Comparison of ENCODE assay signal across 4 fruit fly cellular contexts in genomic region chr3R:7439306-7439810, dm6.
TF ChIP-seq lines count a peak whose summit lies in the region.

TSS of gene CG14598 (plus strand) at chr3R:7439760.

- TF ChIP-seq CTCF in whole organism, embryonic (GFP tag; optimal IDR thresholded peaks at IDR 0.05; lab: Kevin White, UChicago) = no peak

TF ChIP-seq in whole organism, embryonic, 481 proteins besides CTCF, POLR2A, EP300 and RAD21:
- TF ChIP-seq CG3995 (GFP tag; optimal IDR thresholded peaks at IDR 0.05; lab: Kevin White, UChicago) (no peak), Ets65A (GFP tag; lab: Kevin White, UChicago) (peak; percentile 83), chinmo (GFP tag; IDR thresholded peaks at IDR 0.05; lab: Robert Waterston, UW; ENCODE audit: partially characterized antibody) (peak; percentile 72; the same call in 1 of the 4 replicates), CG15696 (tag; optimal IDR thresholded peaks at IDR 0.05; lab: Kevin White, UChicago) (no peak), CG32532 (GFP tag; IDR thresholded peaks at IDR 0.05; lab: Robert Waterston, UW) (peak; percentile 40; the same call in 1 of the 2 replicates), schlank (tag; optimal IDR thresholded peaks at IDR 0.05; lab: Kevin White, UChicago) (no peak), CG4707 (GFP tag; optimal IDR thresholded peaks at IDR 0.05; lab: Kevin White, UChicago) (no peak), ap (GFP tag; IDR thresholded peaks at IDR 0.05; lab: Robert Waterston, UW) (no peak), pita (GFP tag; optimal IDR thresholded peaks at IDR 0.05; lab: Kevin White, UChicago) (no peak), ro (GFP tag; IDR thresholded peaks at IDR 0.05; lab: Robert Waterston, UW) (no peak), CG5245 (GFP tag; optimal IDR thresholded peaks at IDR 0.05; lab: Kevin White, UChicago) (no peak), CG3281 (GFP tag; optimal IDR thresholded peaks at IDR 0.05; lab: Kevin White, UChicago) (no peak)

TF ChIP-seq in whole organism, prepupa, 60 proteins besides CTCF, POLR2A, EP300 and RAD21:
- TF ChIP-seq Eip78C (GFP tag; lab: Kevin White, UChicago) (peak; percentile 43), achi (GFP tag; optimal IDR thresholded peaks at IDR 0.05; lab: Kevin White, UChicago) (no peak)
TF ChIP-seq in whole organism, prepupa: peak in this region for 1.

TF ChIP-seq in whole organism, pupa, 21 proteins besides CTCF, POLR2A, EP300 and RAD21:
- no peak for TF ChIP-seq gl (tag; optimal IDR thresholded peaks at IDR 0.05; lab: Kevin White, UChicago)
- TF ChIP-seq CG32121 (GFP tag; IDR thresholded peaks at IDR 0.05; lab: Robert Waterston, UW) = no peak
- TF ChIP-seq Pif1B (GFP tag; optimal IDR thresholded peaks at IDR 0.05; lab: Kevin White, UChicago) = no peak
- peak; percentile 22 for TF ChIP-seq CG8159 (tag; optimal IDR thresholded peaks at IDR 0.05; lab: Kevin White, UChicago)
- peak; percentile 83 for TF ChIP-seq EcR (GFP tag; optimal IDR thresholded peaks at IDR 0.05; lab: Kevin White, UChicago)
- TF ChIP-seq CG12605 (GFP tag; IDR thresholded peaks at IDR 0.05; lab: Robert Waterston, UW) = no peak
- TF ChIP-seq rn (GFP tag; IDR thresholded peaks at IDR 0.05; lab: Robert Waterston, UW) = no peak
- TF ChIP-seq CG15710 (tag; optimal IDR thresholded peaks at IDR 0.05; lab: Kevin White, UChicago) = no peak

TF ChIP-seq in whole organism, wandering third instar larva, 38 proteins besides CTCF, POLR2A, EP300 and RAD21:
- TF ChIP-seq ey (GFP tag; optimal IDR thresholded peaks at IDR 0.05; lab: Kevin White, UChicago) = no peak
- no peak for TF ChIP-seq dmrt93B (GFP tag; optimal IDR thresholded peaks at IDR 0.05; lab: Kevin White, UChicago)
- TF ChIP-seq Rel (GFP tag; optimal IDR thresholded peaks at IDR 0.05; lab: Kevin White, UChicago) = no peak
- peak; percentile 26 for TF ChIP-seq Rel (tag; optimal IDR thresholded peaks at IDR 0.05; lab: Kevin White, UChicago)
